Fruit fly (Drosophila melanogaster) ovary, adult (tissue): ENCODE results near the gene bond.
A peak's percentile ranks its signal among the peaks of the same experiment; 100 is the strongest.

Experiments
- CG17801 ChIP-seq: fragments of 200-800 bp; optimal IDR thresholded peaks from 2 replicates; lab custom pipeline; 2019; ENCODE audit warnings: missing biosample characterization, mild to moderate bottlenecking, missing genetic modification characterization, moderate library complexity; ENCODE audit not compliant: partially characterized antibody

The bond gene

dm6 chr3R:22557100-22557741 lies 6.7 kb downstream of the bond start:
- TF ChIP-seq CG17801 (GFP tag; lab: Kevin White, UChicago): no peak

dm6 chr3R:22558398-22558797 lies 7.9 kb downstream of the bond start:
- no peak for TF ChIP-seq CG17801 (GFP tag; lab: Kevin White, UChicago)

dm6 chr3R:22560224-22560623 lies 9.7 kb downstream of the bond start:
- no peak for TF ChIP-seq CG17801 (GFP tag; lab: Kevin White, UChicago)

- TF ChIP-seq CG17801 (GFP tag; lab: Kevin White, UChicago): no peak
Observed at dm6 chr3R:22562502-22562901, 12.0 kb downstream of the bond start, which contains the start of gene sit. TSS of gene sit (minus strand) at chr3R:22562572.

dm6 chr3R:22564076-22564475 lies 13.6 kb downstream of the bond start:
- no peak for TF ChIP-seq CG17801 (GFP tag; lab: Kevin White, UChicago)

dm6 chr3R:22564707-22565106 lies 14.2 kb downstream of the bond start:
- no peak for TF ChIP-seq CG17801 (GFP tag; lab: Kevin White, UChicago)

dm6 chr3R:22565732-22566131 lies 15.3 kb downstream of the bond start:
- TF ChIP-seq CG17801 (GFP tag; lab: Kevin White, UChicago): no peak

dm6 chr3R:22568508-22568907 lies 18.0 kb downstream of the bond start:
- TF ChIP-seq CG17801 (GFP tag; lab: Kevin White, UChicago): no peak

dm6 chr3R:22569888-22570287 lies 19.4 kb downstream of the bond start, which contains the start of gene CG33110:
TSS of gene CG33110 (plus strand) at chr3R:22570188.
- no peak for TF ChIP-seq CG17801 (GFP tag; lab: Kevin White, UChicago)

dm6 chr3R:22573590-22573989 lies 23.1 kb downstream of the bond start:
- no peak for TF ChIP-seq CG17801 (GFP tag; lab: Kevin White, UChicago)

dm6 chr3R:22576096-22576697 lies 25.7 kb downstream of the bond start:
- TF ChIP-seq CG17801 (GFP tag; lab: Kevin White, UChicago): no peak

dm6 chr3R:22576979-22577378 lies 26.5 kb downstream of the bond start:
- no peak for TF ChIP-seq CG17801 (GFP tag; lab: Kevin White, UChicago)

- peak; percentile 6 for TF ChIP-seq CG17801 (GFP tag; lab: Kevin White, UChicago)
Observed at dm6 chr3R:22580546-22580945, 30.1 kb downstream of the bond start, which contains the start of gene CSN6. TSS of gene CSN6 (plus strand) at chr3R:22580773.

dm6 chr3R:22582981-22583380 lies 32.5 kb downstream of the bond start, which contains the start of gene Dph5:
TSS of gene Dph5 (minus strand) at chr3R:22583225.
- TF ChIP-seq CG17801 (GFP tag; lab: Kevin White, UChicago): no peak

dm6 chr3R:22584582-22584981 lies 34.1 kb downstream of the bond start, which contains the start of the genes CG33107 and CG6937:
TSS of gene CG33107 (minus strand) at chr3R:22584718.
TSS of gene CG6937 (plus strand) at chr3R:22584773.
- peak; percentile 28 for TF ChIP-seq CG17801 (GFP tag; lab: Kevin White, UChicago)

- TF ChIP-seq CG17801 (GFP tag; lab: Kevin White, UChicago): no peak
Observed at dm6 chr3R:22586525-22586924, 36.0 kb downstream of the bond start, which contains the start of gene btn. TSS of gene btn (minus strand) at chr3R:22586625.
